Fruit fly (Drosophila melanogaster): Measurements from ENCODE around the gene CG6293.

The CG6293 gene

dm6 chr3R:10268865-10269442, 42.5 kb downstream of the CG6293 start (continued):
- TF ChIP-seq sqz (GFP tag; optimal IDR thresholded peaks at IDR 0.05) (no peak), CG12942 (GFP tag; optimal IDR thresholded peaks at IDR 0.05) (peak; percentile 28), hbn (GFP tag; IDR thresholded peaks at IDR 0.05; ENCODE audit: partially characterized antibody) (no peak), BtbVII (GFP tag; optimal IDR thresholded peaks at IDR 0.05) (no peak), CG18262 (tag; optimal IDR thresholded peaks at IDR 0.05) (no peak), sisA (GFP tag; IDR thresholded peaks at IDR 0.05) (peak; percentile 86), CG17361 (GFP tag; IDR thresholded peaks at IDR 0.05) (no peak; the same call in 2 of the 3 replicates), stc (GFP tag; IDR thresholded peaks at IDR 0.05) (peak; percentile 85), pum (GFP tag; optimal IDR thresholded peaks at IDR 0.05) (peak; percentile 42), CG6813 (GFP tag; optimal IDR thresholded peaks at IDR 0.05) (peak; percentile 53), Blimp-1 (GFP tag; optimal IDR thresholded peaks at IDR 0.05) (peak; percentile 62), pros (GFP tag; optimal IDR thresholded peaks at IDR 0.05) (no peak), kni (GFP tag; optimal IDR thresholded peaks at IDR 0.05) (no peak), NC2β (GFP tag; optimal IDR thresholded peaks at IDR 0.05) (peak; percentile 55), Side (GFP tag; optimal IDR thresholded peaks at IDR 0.05) (peak; percentile 24), wdn (GFP tag; IDR thresholded peaks at IDR 0.05) (peak; percentile 64; the same call in 1 of the 2 replicates), tup (GFP tag; optimal IDR thresholded peaks at IDR 0.05) (peak; percentile 24), ATbp (GFP tag; optimal IDR thresholded peaks at IDR 0.05) (peak; percentile 58), emc (GFP tag; optimal IDR thresholded peaks at IDR 0.05) (peak; percentile 34), Adf1 (GFP tag; IDR thresholded peaks at IDR 0.05) (peak; percentile 22), B-H2 (GFP tag; optimal IDR thresholded peaks at IDR 0.05) (no peak), CG10274 (GFP tag; optimal IDR thresholded peaks at IDR 0.05) (peak; percentile 40), chm (GFP tag; IDR thresholded peaks at IDR 0.05) (no peak; the same call in 1 of the 2 replicates), dmrt11E (tag; optimal IDR thresholded peaks at IDR 0.05) (no peak), da (GFP tag; optimal IDR thresholded peaks at IDR 0.05) (no peak), gt (GFP tag; IDR thresholded peaks at IDR 0.05) (0 out of 2 replicates have a peak, but pooled peaks have one; percentile 25), CG9215 (GFP tag; IDR thresholded peaks at IDR 0.05) (peak; percentile 50), CG13296 (GFP tag; optimal IDR thresholded peaks at IDR 0.05) (peak; percentile 39), CG9437 (GFP tag; optimal IDR thresholded peaks at IDR 0.05) (no peak), CG34422 (GFP tag; IDR thresholded peaks at IDR 0.05) (peak; percentile 81), CG12299 (tag; optimal IDR thresholded peaks at IDR 0.05) (peak; percentile 2), unpg (GFP tag; optimal IDR thresholded peaks at IDR 0.05) (peak; percentile 75), E2f1 (GFP tag; IDR thresholded peaks at IDR 0.05) (peak; percentile 70), CG18619 (GFP tag; optimal IDR thresholded peaks at IDR 0.05) (no peak), en (GFP tag; optimal IDR thresholded peaks at IDR 0.05) (peak; percentile 2), CG7372 (GFP tag; IDR thresholded peaks at IDR 0.05) (peak; percentile 49; the same call in 1 of the 2 replicates), Ravus (GFP tag; IDR thresholded peaks at IDR 0.05) (peak; percentile 53), kay (GFP tag; optimal IDR thresholded peaks at IDR 0.05) (peak; percentile 42), nom (GFP tag; optimal IDR thresholded peaks at IDR 0.05) (no peak), dati (GFP tag; IDR thresholded peaks at IDR 0.05) (peak; percentile 60; the same call in 1 of the 2 replicates), CG12155 (GFP tag; optimal IDR thresholded peaks at IDR 0.05) (peak; percentile 44), pb (GFP tag; optimal IDR thresholded peaks at IDR 0.05) (peak; percentile 43), pnt (GFP tag; optimal IDR thresholded peaks at IDR 0.05) (peak; percentile 45), Hr3 (GFP tag; optimal IDR thresholded peaks at IDR 0.05) (peak; percentile 53), pfk (GFP tag; optimal IDR thresholded peaks at IDR 0.05) (no peak), HLH3B (GFP tag; IDR thresholded peaks at IDR 0.05) (peak; percentile 82), CG11560 (tag; IDR thresholded peaks at IDR 0.05) (no peak; the same call in 2 of the 3 replicates), Xbp1 (GFP tag; optimal IDR thresholded peaks at IDR 0.05) (peak; percentile 67), jing (GFP tag; optimal IDR thresholded peaks at IDR 0.05) (peak; percentile 40), CG15514 (GFP tag; optimal IDR thresholded peaks at IDR 0.05) (peak; percentile 41)

Measured in whole organism, embryonic.